Worm (Caenorhabditis elegans) whole organism, mixed stage, embryonic: ENCODE measurements around the gene Y7A5A.6.

Source experiments
- blmp-1 ChIP-seq: fragments of 150-350 bp; optimal IDR thresholded peaks from 2 replicates; lab custom pipeline; 2014; ENCODE audit warnings: missing biosample characterization, missing genetic modification characterization
- cnd-1 ChIP-seq: fragments of 200-800 bp; sonication (Bioruptor generic); optimal IDR thresholded peaks from 2 replicates; lab custom pipeline; 2018; ENCODE audit warnings: mild to moderate bottlenecking, missing genetic modification characterization, missing compliant biosample characterization
- lsy-2 ChIP-seq: fragments of 150-350 bp; optimal IDR thresholded peaks from 2 replicates; lab custom pipeline; 2014; ENCODE audit warnings: missing biosample characterization, missing genetic modification characterization
- mep-1 ChIP-seq: fragments of 150-350 bp; optimal IDR thresholded peaks from 2 replicates; lab custom pipeline; 2017; ENCODE audit warnings: missing biosample characterization, missing genetic modification reagents, missing genetic modification characterization, inconsistent platforms
- nhr-237 ChIP-seq: fragments of 150-350 bp; optimal IDR thresholded peaks from 2 replicates; lab custom pipeline; 2014; ENCODE audit warnings: missing biosample characterization, missing genetic modification characterization
- nhr-28 ChIP-seq: fragments of 150-350 bp; optimal IDR thresholded peaks from 2 replicates; lab custom pipeline; 2014; ENCODE audit warnings: missing biosample characterization, missing genetic modification characterization
- pha-4 ChIP-seq: fragments of 150-350 bp; optimal IDR thresholded peaks from 2 replicates; lab custom pipeline; 2018; ENCODE audit warnings: missing biosample characterization, missing genetic modification reagents, missing genetic modification characterization
- snpc-4 ChIP-seq: fragments of 150-350 bp; optimal IDR thresholded peaks from 2 replicates; lab custom pipeline; 2014; ENCODE audit warnings: missing biosample characterization, missing genetic modification characterization
- ztf-11 ChIP-seq: fragments of 150-350 bp; optimal IDR thresholded peaks from 2 replicates; lab custom pipeline; 2014; ENCODE audit warnings: missing biosample characterization, missing genetic modification characterization

DNA sequence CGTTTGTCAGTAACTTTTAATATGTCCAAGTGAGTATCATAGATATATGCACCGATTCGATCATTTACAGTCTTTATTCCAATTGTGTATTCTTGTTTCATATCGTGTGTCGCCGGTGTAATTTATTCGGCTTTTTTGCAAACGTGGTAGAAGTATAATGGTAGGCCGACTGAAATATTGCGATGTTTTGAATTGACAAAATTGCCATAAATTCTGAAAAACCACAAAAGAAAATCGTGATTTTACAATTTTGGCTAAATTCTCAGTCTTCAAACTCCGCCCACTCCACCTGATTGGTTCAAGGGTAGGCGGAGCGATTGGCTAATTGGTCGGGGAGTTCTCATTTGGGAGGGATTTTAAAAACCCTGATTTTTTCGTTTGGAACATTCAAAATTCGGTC, 14.9 kb downstream of the Y7A5A.6 start, which contains the start of gene Y7A5A.3:
- no peak for TF ChIP-seq blmp-1 (tag; lab: Kevin White, UChicago)
- no peak for TF ChIP-seq cnd-1 (tag; lab: Kevin White, UChicago)
- no peak for TF ChIP-seq mep-1 (tag; lab: Kevin White, UChicago)
- no peak for TF ChIP-seq nhr-237 (tag; lab: Kevin White, UChicago)
- no peak for TF ChIP-seq pha-4
- no peak for TF ChIP-seq snpc-4
- TF ChIP-seq nhr-28 (tag; lab: Kevin White, UChicago): no peak
- TF ChIP-seq ztf-11 (tag; lab: Kevin White, UChicago): no peak
- TF ChIP-seq lsy-2 (tag; lab: Kevin White, UChicago): no peak
